Worm (Caenorhabditis elegans): ENCODE measurements around the gene F25E5.16.
A peak's percentile ranks its signal among the peaks of the same experiment; 100 is the strongest.

Gene F25E5.16

DNA sequence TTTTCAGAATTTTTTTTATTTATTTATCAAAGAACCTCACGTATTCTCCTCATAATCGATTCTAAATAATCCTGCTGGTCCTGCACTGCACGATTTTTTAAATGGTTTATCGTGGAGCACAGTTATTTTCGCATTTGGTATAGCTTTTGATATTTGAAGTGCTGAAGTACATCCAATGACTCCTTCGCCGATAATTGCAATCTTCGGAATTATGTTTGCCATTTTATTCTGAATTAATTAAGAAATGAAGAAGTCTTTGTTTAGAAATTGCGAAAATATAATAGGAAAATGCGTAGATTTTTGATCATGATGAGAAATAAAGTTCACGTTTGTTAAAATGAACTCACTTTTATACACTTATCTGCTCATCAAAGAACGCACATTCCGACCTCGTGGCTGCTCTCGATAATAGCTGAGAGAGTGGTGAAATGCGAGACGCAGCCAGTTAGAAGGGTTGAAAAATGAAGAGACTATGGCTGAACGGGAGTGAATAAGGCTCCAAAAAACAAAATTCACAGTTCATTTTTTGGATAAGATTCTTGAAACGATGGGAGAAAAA is 3.2 kb upstream of the F25E5.16 start (continued):
- TF ChIP-seq fos-1 (tag; optimal IDR thresholded peaks at IDR 0.05) (no peak), lir-3 (tag; optimal IDR thresholded peaks at IDR 0.05; ENCODE audit: poor library complexity) (peak; percentile 34), mdl-1 (tag; optimal IDR thresholded peaks at IDR 0.05) (peak in 1 of 2 experiments; percentile 89), egl-27 (tag; optimal IDR thresholded peaks at IDR 0.05) (no peak), efl-1 (optimal IDR thresholded peaks at IDR 0.05) (peak; percentile 19 to 41), efl-1 (GFP tag; optimal IDR thresholded peaks at IDR 0.05 in 1 of 2) (peak in 1 of 2 experiments; percentile 87), unc-30 (tag; optimal IDR thresholded peaks at IDR 0.05) (no peak), lsy-2 (tag; optimal IDR thresholded peaks at IDR 0.05) (peak; percentile 55 to 58), tlp-1 (tag; optimal IDR thresholded peaks at IDR 0.05) (no peak), zag-1 (tag; optimal IDR thresholded peaks at IDR 0.05) (no peak), hlh-17 (GFP tag; optimal IDR thresholded peaks at IDR 0.05; ENCODE audit: borderline replicate concordance) (no peak), nhr-77 (tag; optimal IDR thresholded peaks at IDR 0.05) (no peak), unc-98 (GFP tag; IDR thresholded peaks at IDR 0.05) (no peak), fkh-4 (tag; optimal IDR thresholded peaks at IDR 0.05; ENCODE audit: borderline replicate concordance) (no peak), nhr-90 (tag; optimal IDR thresholded peaks at IDR 0.05; ENCODE audit: poor library complexity) (peak; percentile 29), ztf-4 (tag; optimal IDR thresholded peaks at IDR 0.05) (no peak), vab-15 (tag; optimal IDR thresholded peaks at IDR 0.05) (no peak), lin-35 (GFP tag; optimal IDR thresholded peaks at IDR 0.05) (peak; percentile 49 to 72), nhr-47 (tag; optimal IDR thresholded peaks at IDR 0.05) (peak; percentile 55), egl-13 (tag; optimal IDR thresholded peaks at IDR 0.05) (no peak), ztf-11 (tag; optimal IDR thresholded peaks at IDR 0.05) (no peak), dsc-1 (tag; optimal IDR thresholded peaks at IDR 0.05) (peak; percentile 47), nhr-28 (tag; optimal IDR thresholded peaks at IDR 0.05) (no peak), pag-3 (tag; optimal IDR thresholded peaks at IDR 0.05; ENCODE audit: borderline replicate concordance, insufficient read depth) (no peak), unc-130 (tag; optimal IDR thresholded peaks at IDR 0.05) (peak; percentile 34), hpl-2 (GFP tag; optimal IDR thresholded peaks at IDR 0.05) (no peak), xbp-1 (tag; optimal IDR thresholded peaks at IDR 0.05) (peak; percentile 32), skn-1 (tag; optimal IDR thresholded peaks at IDR 0.05) (peak; percentile 39), nhr-76 (tag; optimal IDR thresholded peaks at IDR 0.05) (no peak), snu-23 (GFP tag; optimal IDR thresholded peaks at IDR 0.05) (peak; percentile 79), mab-9 (GFP tag; IDR thresholded peaks at IDR 0.05) (no peak), rnt-1 (tag; optimal IDR thresholded peaks at IDR 0.05) (peak; percentile 56), ces-1 (GFP tag; optimal IDR thresholded peaks at IDR 0.05) (no peak), ceh-63 (GFP tag; optimal IDR thresholded peaks at IDR 0.05) (no peak), nhr-85 (tag) (no peak), nhr-11 (tag; optimal IDR thresholded peaks at IDR 0.05) (no peak), fkh-10 (GFP tag; optimal IDR thresholded peaks at IDR 0.05) (peak; percentile 33), fkh-8 (tag; optimal IDR thresholded peaks at IDR 0.05) (peak; percentile 73), pax-3 (tag; optimal IDR thresholded peaks at IDR 0.05) (peak; percentile 29), sox-4 (tag; optimal IDR thresholded peaks at IDR 0.05) (no peak), nhr-19 (GFP tag; conservative IDR thresholded peaks at IDR 0.05) (peak; percentile 98), swsn-7 (tag; optimal IDR thresholded peaks at IDR 0.05) (peak; percentile 63), sup-37 (GFP tag; optimal IDR thresholded peaks at IDR 0.05) (peak; percentile 31), lin-15B (tag; optimal IDR thresholded peaks at IDR 0.05) (no peak), lin-13 (GFP tag; optimal IDR thresholded peaks at IDR 0.05) (no peak), blmp-1 (tag; optimal IDR thresholded peaks at IDR 0.05) (peak; percentile 5), elt-2 (tag; optimal IDR thresholded peaks at IDR 0.05) (peak; percentile 58), irx-1 (tag; optimal IDR thresholded peaks at IDR 0.05) (no peak), elt-3 (tag; optimal IDR thresholded peaks at IDR 0.05) (peak in 1 of 6 experiments; percentile 4), tbx-2 (tag; optimal IDR thresholded peaks at IDR 0.05) (peak; percentile 69), unc-62 (GFP tag; optimal IDR thresholded peaks at IDR 0.05) (no peak), sptf-1 (tag; optimal IDR thresholded peaks at IDR 0.05) (no peak)
